Fruit fly (Drosophila melanogaster) whole organism, embryonic: Measurements from ENCODE around the gene CG16790.

Source experiments
- BEAF-32 ChIP-seq: fragments of 200-800 bp; sonication (Bioruptor generic); optimal IDR thresholded peaks from 3 replicates; lab custom pipeline; 2017; ENCODE audit warnings: missing biosample characterization, missing genetic modification characterization, mild to moderate bottlenecking, moderate library complexity, missing genetic modification reagents
- Blimp-1 ChIP-seq: fragments of 200-800 bp; sonication (Bioruptor generic); optimal IDR thresholded peaks from 3 replicates; lab custom pipeline; 2018; ENCODE audit warnings: missing biosample characterization, missing genetic modification characterization, mild to moderate bottlenecking, moderate library complexity, missing genetic modification reagents
- CG11398 ChIP-seq: fragments of 200-800 bp; sonication (Bioruptor generic); optimal IDR thresholded peaks from 2 replicates; lab custom pipeline; 2016; ENCODE audit warnings: missing biosample characterization, missing genetic modification characterization
- CG12236 ChIP-seq: fragments of 200-800 bp; sonication (Bioruptor generic); optimal IDR thresholded peaks from 2 replicates; lab custom pipeline; 2016; ENCODE audit warnings: missing biosample characterization, missing genetic modification characterization
- CG12942 ChIP-seq: fragments of 200-800 bp; sonication (Bioruptor generic); optimal IDR thresholded peaks from 3 replicates; lab custom pipeline; 2016; ENCODE audit warnings: missing biosample characterization, missing genetic modification characterization
- CG13775 ChIP-seq: fragments of 200-800 bp; sonication (Bioruptor generic); optimal IDR thresholded peaks from 3 replicates; lab custom pipeline; 2017; ENCODE audit warnings: missing biosample characterization, mild to moderate bottlenecking, missing genetic modification characterization
- CG15269 ChIP-seq: fragments of 200-800 bp; sonication (Bioruptor generic); optimal IDR thresholded peaks from 2 replicates; lab custom pipeline; 2018; ENCODE audit warnings: missing biosample characterization, mild to moderate bottlenecking, missing genetic modification characterization, moderate library complexity
- CG1602 ChIP-seq: fragments of 200-800 bp; sonication (Bioruptor generic); optimal IDR thresholded peaks from 3 replicates; lab custom pipeline; 2016; ENCODE audit warnings: missing biosample characterization, missing genetic modification characterization
- CG16863 ChIP-seq: fragments of 200-800 bp; sonication (Bioruptor generic); optimal IDR thresholded peaks from 3 replicates; lab custom pipeline; 2016; ENCODE audit warnings: missing biosample characterization, missing genetic modification characterization
- CG17385 ChIP-seq: fragments of 200-800 bp; sonication (Bioruptor generic); optimal IDR thresholded peaks from 3 replicates; lab custom pipeline; 2018; ENCODE audit warnings: missing biosample characterization, mild to moderate bottlenecking, missing genetic modification characterization
- CG17612 ChIP-seq: fragments of 200-800 bp; sonication (Bioruptor generic); IDR thresholded peaks from 2 replicates; pipeline ENCODE4 v1.3.6; 2022; ENCODE audit warnings: missing biosample characterization, missing genetic modification characterization
- CG33557 ChIP-seq: fragments of 200-800 bp; sonication (Bioruptor generic); optimal IDR thresholded peaks from 2 replicates; lab custom pipeline; 2019; ENCODE audit warnings: missing biosample characterization, mild to moderate bottlenecking, missing genetic modification characterization, moderate library complexity
- CG4424 ChIP-seq: fragments of 200-800 bp; sonication (Bioruptor generic); optimal IDR thresholded peaks from 3 replicates; lab custom pipeline; 2016; ENCODE audit warnings: missing biosample characterization, missing genetic modification characterization
- CG4820 ChIP-seq: fragments of 200-800 bp; sonication (Bioruptor generic); optimal IDR thresholded peaks from 3 replicates; lab custom pipeline; 2016; ENCODE audit warnings: missing biosample characterization, missing genetic modification characterization
- CG6175 ChIP-seq: fragments of 200-800 bp; sonication (Bioruptor generic); IDR thresholded peaks from 3 replicates; pipeline ENCODE4 v1.3.6; 2022; ENCODE audit warnings: missing biosample characterization, missing genetic modification characterization
- CG8089 ChIP-seq: fragments of 200-800 bp; sonication (Bioruptor generic); optimal IDR thresholded peaks from 3 replicates; lab custom pipeline; 2016; ENCODE audit warnings: missing biosample characterization, missing genetic modification characterization
- CG8281 ChIP-seq: fragments of 200-800 bp; sonication (Bioruptor generic); optimal IDR thresholded peaks from 2 replicates; lab custom pipeline; 2018; ENCODE audit warnings: missing biosample characterization, mild to moderate bottlenecking, missing genetic modification characterization, moderate library complexity
- CG8944 ChIP-seq: fragments of 200-800 bp; sonication (Bioruptor generic); optimal IDR thresholded peaks from 3 replicates; lab custom pipeline; 2016; ENCODE audit warnings: missing biosample characterization, missing genetic modification characterization
- CG9609 ChIP-seq: fragments of 200-800 bp; sonication (Bioruptor generic); optimal IDR thresholded peaks from 3 replicates; lab custom pipeline; 2016; ENCODE audit warnings: missing biosample characterization, missing genetic modification characterization
- CkIIα-i1 ChIP-seq: fragments of 200-800 bp; sonication (Bioruptor generic); IDR thresholded peaks from 2 replicates; pipeline ENCODE4 v1.3.6; 2022; ENCODE audit warnings: missing biosample characterization, missing genetic modification characterization
- CoRest ChIP-seq: fragments of 200-800 bp; sonication (Bioruptor generic); optimal IDR thresholded peaks from 3 replicates; lab custom pipeline; 2018; ENCODE audit warnings: missing biosample characterization, mild to moderate bottlenecking, missing genetic modification characterization, moderate library complexity
- CrebB ChIP-seq: fragments of 200-800 bp; sonication (Bioruptor generic); optimal IDR thresholded peaks from 3 replicates; lab custom pipeline; 2018; ENCODE audit warnings: missing biosample characterization, mild to moderate bottlenecking, missing genetic modification characterization
- Dref ChIP-seq: fragments of 200-800 bp; sonication (Bioruptor generic); IDR thresholded peaks from 2 replicates; pipeline ENCODE4 v1.3.6; 2022; ENCODE audit warnings: missing biosample characterization, missing genetic modification characterization
- Ets65A ChIP-seq: fragments of 200-800 bp; sonication (Bioruptor generic); peaks from one replicate; lab custom pipeline; 2016; ENCODE audit warnings: missing biosample characterization, missing genetic modification characterization
- Gsc ChIP-seq: fragments of 200-800 bp; sonication (Bioruptor generic); IDR thresholded peaks from 2 replicates; pipeline ENCODE4 v1.3.6; 2022; ENCODE audit warnings: missing biosample characterization, missing genetic modification characterization
- Gug ChIP-seq: fragments of 200-800 bp; sonication (Bioruptor generic); IDR thresholded peaks from 4 replicates; pipeline ENCODE4 v1.3.6; 2022; ENCODE audit warnings: missing biosample characterization, missing genetic modification characterization
- HLH54F ChIP-seq: fragments of 200-800 bp; sonication (Bioruptor generic); optimal IDR thresholded peaks from 3 replicates; lab custom pipeline; 2016; ENCODE audit warnings: missing biosample characterization, missing genetic modification characterization
- Hr51 ChIP-seq, 2 experiments: fragments of 200-800 bp; sonication (Bioruptor generic); optimal IDR thresholded peaks; 2 replicates in 1 of 2; 3 replicates in 1 of 2; lab custom pipeline; 2016 to 2018; ENCODE audit warnings: missing biosample characterization in 2 of 2, missing genetic modification characterization in 2 of 2, mild to moderate bottlenecking in 1 of 2, moderate library complexity in 1 of 2
- Mes4 ChIP-seq: fragments of 200-800 bp; sonication (Bioruptor generic); optimal IDR thresholded peaks from 2 replicates; lab custom pipeline; 2016; ENCODE audit warnings: missing biosample characterization, missing genetic modification characterization
- NFAT ChIP-seq: fragments of 200-800 bp; sonication (Bioruptor generic); IDR thresholded peaks from 2 replicates; pipeline ENCODE4 v1.3.6; 2022; ENCODE audit warnings: missing biosample characterization, missing genetic modification characterization
- Rfx ChIP-seq: fragments of 200-800 bp; sonication (Bioruptor generic); IDR thresholded peaks from 2 replicates; pipeline ENCODE4 v1.3.6; 2022; ENCODE audit warnings: missing biosample characterization, missing genetic modification characterization
- Stat92E ChIP-seq, 3 experiments: fragments of >200 bp in 2 of 3; fragments of 200-800 bp in 1 of 3; sonication (Bioruptor generic) in 1 of 3; optimal IDR thresholded peaks; 2 replicates each; lab custom pipeline; 2017 to 2019; ENCODE audit warnings: missing biosample characterization in 3 of 3, missing genetic modification characterization in 3 of 3, mild to moderate bottlenecking in 1 of 3, moderate library complexity in 1 of 3
- ap ChIP-seq: fragments of 200-800 bp; sonication (Bioruptor generic); IDR thresholded peaks from 2 replicates; pipeline ENCODE4 v1.3.6; 2022; ENCODE audit warnings: missing biosample characterization, missing genetic modification characterization
- az2 ChIP-seq: fragments of 200-800 bp; sonication (Bioruptor generic); optimal IDR thresholded peaks from 3 replicates; lab custom pipeline; 2016; ENCODE audit warnings: missing biosample characterization, missing genetic modification characterization
- bab2 ChIP-seq: fragments of 200-800 bp; sonication (Bioruptor generic); optimal IDR thresholded peaks from 2 replicates; lab custom pipeline; 2016; ENCODE audit warnings: missing biosample characterization, missing genetic modification characterization
- ems ChIP-seq: fragments of 200-800 bp; sonication (Bioruptor generic); optimal IDR thresholded peaks from 3 replicates; lab custom pipeline; 2016; ENCODE audit warnings: missing biosample characterization, missing genetic modification characterization
- fd3F ChIP-seq: fragments of 200-800 bp; sonication (Bioruptor generic); optimal IDR thresholded peaks from 2 replicates; lab custom pipeline; 2018; ENCODE audit warnings: missing biosample characterization, mild to moderate bottlenecking, missing genetic modification characterization, moderate library complexity
- gsb ChIP-seq: fragments of 200-800 bp; sonication (Bioruptor generic); IDR thresholded peaks from 2 replicates; pipeline ENCODE4 v1.3.6; 2022; ENCODE audit warnings: missing biosample characterization, missing genetic modification characterization
- hkb ChIP-seq, 2 experiments: fragments of 200-800 bp in 1 of 2; fragments of >200 bp in 1 of 2; sonication (Bioruptor generic) in 1 of 2; IDR thresholded peaks in 1 of 2; optimal IDR thresholded peaks in 1 of 2; 2 replicates each; pipeline versions ENCODE4 v1.3.6 to Lab custom; 2017 to 2022; ENCODE audit warnings: missing biosample characterization in 1 of 2, missing genetic modification characterization in 1 of 2
- inv ChIP-seq: fragments of 200-800 bp; sonication (Bioruptor generic); IDR thresholded peaks from 2 replicates; pipeline ENCODE4 v1.3.6; 2022; ENCODE audit warnings: missing biosample characterization, missing genetic modification characterization; ENCODE audit not compliant: partially characterized antibody
- knrl ChIP-seq: fragments of 200-800 bp; sonication (Bioruptor generic); IDR thresholded peaks from 3 replicates; pipeline ENCODE4 v1.3.6; 2022; ENCODE audit warnings: missing biosample characterization, missing genetic modification characterization; ENCODE audit not compliant: partially characterized antibody
- lola ChIP-seq, 3 experiments: fragments of >200 bp in 2 of 3; fragments of 200-800 bp in 1 of 3; sonication (Bioruptor generic) in 1 of 3; optimal IDR thresholded peaks; 2 replicates each; lab custom pipeline; 2017 to 2019; ENCODE audit warnings: missing biosample characterization in 3 of 3, missing genetic modification characterization in 3 of 3, mild to moderate bottlenecking in 1 of 3, moderate library complexity in 1 of 3
- nmo ChIP-seq: fragments of 200-800 bp; sonication (Bioruptor generic); optimal IDR thresholded peaks from 2 replicates; lab custom pipeline; 2018; ENCODE audit warnings: missing biosample characterization, mild to moderate bottlenecking, missing genetic modification characterization, moderate library complexity
- p53 ChIP-seq: fragments of 200-800 bp; sonication (Bioruptor generic); optimal IDR thresholded peaks from 2 replicates; lab custom pipeline; 2016; ENCODE audit warnings: missing biosample characterization, missing genetic modification characterization
- slp2 ChIP-seq: fragments of 200-800 bp; sonication (Bioruptor generic); optimal IDR thresholded peaks from 2 replicates; lab custom pipeline; 2016; ENCODE audit warnings: missing biosample characterization, missing genetic modification characterization
- tap ChIP-seq: fragments of 200-800 bp; optimal IDR thresholded peaks from 3 replicates; lab custom pipeline; 2019; ENCODE audit warnings: missing biosample characterization, mild to moderate bottlenecking, missing genetic modification characterization, moderate library complexity
- tio ChIP-seq: fragments of 200-800 bp; sonication (Bioruptor generic); optimal IDR thresholded peaks from 2 replicates; lab custom pipeline; 2017; ENCODE audit warnings: missing biosample characterization, missing genetic modification characterization, inconsistent platforms
- tup ChIP-seq: fragments of 200-800 bp; sonication (Bioruptor generic); optimal IDR thresholded peaks from 2 replicates; lab custom pipeline; 2016; ENCODE audit warnings: missing biosample characterization, mild to moderate bottlenecking, missing genetic modification characterization, moderate library complexity

Gene CG16790

dm6 chr3R:9573812-9574587 lies 4.0 kb upstream of the CG16790 start, which contains the start of gene CG9399 (continued):
- TF ChIP-seq Gsc (GFP tag; lab: Robert Waterston, UW) (peak; percentile 93), Dref (GFP tag; lab: Robert Waterston, UW) (peak; percentile 43; the same call in 1 of the 2 replicates), HLH54F (GFP tag; lab: Kevin White, UChicago) (peak; percentile 95), CG12236 (GFP tag; lab: Kevin White, UChicago) (peak; percentile 83), Ets65A (GFP tag; lab: Kevin White, UChicago) (peak; percentile 99), p53 (peak; percentile 38), tup (peak; percentile 96), bab2 (GFP tag; lab: Kevin White, UChicago) (peak; percentile 94), CG13775 (GFP tag; lab: Kevin White, UChicago) (peak; percentile 98), CkIIα-i1 (GFP tag; lab: Robert Waterston, UW) (peak; percentile 81; the same call in 1 of the 2 replicates), CG9609 (peak; percentile 94), Hr51 (GFP tag; optimal IDR thresholded peaks at IDR 0.05; lab: Kevin White, UChicago) (peak; percentile 96 to 98), Rfx (GFP tag; lab: Robert Waterston, UW) (peak; percentile 99), fd3F (GFP tag; lab: Kevin White, UChicago) (peak; percentile 96), CG4424 (GFP tag; lab: Kevin White, UChicago) (peak; percentile 97), Gug (peak; percentile 98), slp2 (GFP tag; lab: Kevin White, UChicago) (peak; percentile 90), nmo (peak; percentile 98), tio (GFP tag; lab: Kevin White, UChicago) (peak; percentile 97), CG11398 (GFP tag; lab: Kevin White, UChicago) (peak; percentile 74), Blimp-1 (GFP tag; lab: Kevin White, UChicago) (peak; percentile 95), CG1602 (GFP tag; lab: Kevin White, UChicago) (peak; percentile 99), knrl (GFP tag; lab: Robert Waterston, UW) (peak; percentile 62), CG12942 (GFP tag; lab: Kevin White, UChicago) (peak; percentile 97), inv (GFP tag; lab: Robert Waterston, UW) (peak; percentile 44; the same call in 1 of the 2 replicates), CoRest (peak; percentile 98), gsb (GFP tag; lab: Robert Waterston, UW) (peak; percentile 94), CG8944 (GFP tag; lab: Kevin White, UChicago) (peak; percentile 92), az2 (GFP tag; lab: Kevin White, UChicago) (peak; percentile 98), CG8281 (tag; lab: Kevin White, UChicago) (peak; percentile 84), BEAF-32 (GFP tag; lab: Kevin White, UChicago) (peak; percentile 73), CG17612 (GFP tag; lab: Robert Waterston, UW) (peak; percentile 96), CG6175 (GFP tag; lab: Robert Waterston, UW) (peak; percentile 96), CrebB (tag; lab: Kevin White, UChicago) (peak; percentile 94), CG17385 (peak; percentile 94), tap (peak; percentile 93), lola (GFP tag; optimal IDR thresholded peaks at IDR 0.05; lab: Kevin White, UChicago) (peak in 1 of 3 experiments; percentile 98), CG15269 (tag; lab: Kevin White, UChicago) (peak; percentile 97), NFAT (peak; percentile 96), ap (GFP tag; lab: Robert Waterston, UW) (peak; percentile 98), CG4820 (peak; percentile 96), ems (GFP tag; lab: Kevin White, UChicago) (peak; percentile 94), Mes4 (GFP tag; lab: Kevin White, UChicago) (peak; percentile 83), CG33557 (GFP tag; lab: Kevin White, UChicago) (peak; percentile 93), hkb (optimal IDR thresholded peaks at IDR 0.05; lab: Kevin White, UChicago) (no peak), hkb (GFP tag; IDR thresholded peaks at IDR 0.05; lab: Robert Waterston, UW) (peak; percentile 98), Stat92E (GFP tag; optimal IDR thresholded peaks at IDR 0.05; lab: Kevin White, UChicago) (peak in 1 of 3 experiments; percentile 36), CG8089 (GFP tag; lab: Kevin White, UChicago) (peak; percentile 88), CG16863 (GFP tag; lab: Kevin White, UChicago) (peak; percentile 93)
